Worm (Caenorhabditis elegans) whole organism, mixed stage, embryonic: ENCODE data around the gene F53A2.11.

Experiments used
- M03D4.4 ChIP-seq: sonication (generic microtip); optimal IDR thresholded peaks from 2 replicates; lab custom pipeline; 2017; ENCODE audit warnings: mild to moderate bottlenecking, missing genetic modification characterization, missing compliant biosample characterization
- bed-3 ChIP-seq: fragments of 200-800 bp; sonication (Bioruptor generic); optimal IDR thresholded peaks from 3 replicates; lab custom pipeline; 2018; ENCODE audit warnings: mild to moderate bottlenecking, missing genetic modification characterization, moderate library complexity, missing compliant biosample characterization
- blmp-1 ChIP-seq: fragments of 150-350 bp; optimal IDR thresholded peaks from 2 replicates; lab custom pipeline; 2014; ENCODE audit warnings: missing biosample characterization, missing genetic modification characterization
- ceh-39 ChIP-seq: fragments of 150-350 bp; optimal IDR thresholded peaks from 2 replicates; lab custom pipeline; 2014; ENCODE audit warnings: missing biosample characterization, missing genetic modification characterization
- ceh-83 ChIP-seq: fragments of 200-800 bp; sonication (Bioruptor generic); optimal IDR thresholded peaks from 2 replicates; lab custom pipeline; 2018; ENCODE audit warnings: mild to moderate bottlenecking, missing genetic modification characterization, missing compliant biosample characterization
- ces-1 ChIP-seq: fragments of 150-350 bp; optimal IDR thresholded peaks from 2 replicates; lab custom pipeline; 2014; ENCODE audit warnings: missing biosample characterization, missing genetic modification reagents, missing genetic modification characterization
- cnd-1 ChIP-seq: fragments of 200-800 bp; sonication (Bioruptor generic); optimal IDR thresholded peaks from 2 replicates; lab custom pipeline; 2018; ENCODE audit warnings: mild to moderate bottlenecking, missing genetic modification characterization, missing compliant biosample characterization
- drap-1 ChIP-seq: fragments of 200-800 bp; sonication (Bioruptor generic); optimal IDR thresholded peaks from 3 replicates; lab custom pipeline; 2018; ENCODE audit warnings: mild to moderate bottlenecking, missing genetic modification characterization, missing compliant biosample characterization
- elt-1 ChIP-seq: sonication (generic microtip); optimal IDR thresholded peaks from 2 replicates; lab custom pipeline; 2017; ENCODE audit warnings: missing genetic modification characterization, mild to moderate bottlenecking, missing compliant biosample characterization, antibody characterized with exemption, moderate library complexity, borderline replicate concordance; ENCODE audit not compliant: insufficient read depth
- elt-3 ChIP-seq: fragments of 150-350 bp; optimal IDR thresholded peaks from 2 replicates; lab custom pipeline; 2014; ENCODE audit warnings: missing biosample characterization, missing genetic modification characterization
- flh-1 ChIP-seq: fragments of 200-800 bp; sonication (Bioruptor generic); optimal IDR thresholded peaks from 2 replicates; lab custom pipeline; 2018; ENCODE audit warnings: mild to moderate bottlenecking, missing genetic modification characterization, moderate library complexity, missing compliant biosample characterization
- ham-2 ChIP-seq: fragments of 200-800 bp; sonication (Bioruptor generic); optimal IDR thresholded peaks from 2 replicates; lab custom pipeline; 2018; ENCODE audit warnings: mild to moderate bottlenecking, missing genetic modification characterization, missing compliant biosample characterization
- hlh-1 ChIP-seq: fragments of 150-350 bp; optimal IDR thresholded peaks from 2 replicates; lab custom pipeline; 2014; ENCODE audit warnings: missing biosample characterization, missing genetic modification reagents, missing genetic modification characterization
- lin-13 ChIP-seq: fragments of 150-350 bp; optimal IDR thresholded peaks from 2 replicates; lab custom pipeline; 2014; ENCODE audit warnings: missing biosample characterization, missing genetic modification characterization
- mab-5 ChIP-seq: fragments of 150-350 bp; optimal IDR thresholded peaks from 2 replicates; lab custom pipeline; 2014; ENCODE audit warnings: missing biosample characterization, missing genetic modification characterization
- mep-1 ChIP-seq: fragments of 150-350 bp; optimal IDR thresholded peaks from 2 replicates; lab custom pipeline; 2017; ENCODE audit warnings: missing biosample characterization, missing genetic modification reagents, missing genetic modification characterization, inconsistent platforms
- mls-2 ChIP-seq: sonication (generic microtip); optimal IDR thresholded peaks from 2 replicates; lab custom pipeline; 2016; ENCODE audit warnings: mild to moderate bottlenecking, missing genetic modification characterization, moderate library complexity, missing compliant biosample characterization
- nhr-12 ChIP-seq: fragments of 150-350 bp; optimal IDR thresholded peaks from 2 replicates; lab custom pipeline; 2014; ENCODE audit warnings: missing biosample characterization, missing genetic modification characterization
- nhr-2 ChIP-seq: fragments of 150-350 bp; optimal IDR thresholded peaks from 2 replicates; lab custom pipeline; 2014; ENCODE audit warnings: missing biosample characterization, missing genetic modification characterization
- nhr-237 ChIP-seq: fragments of 150-350 bp; optimal IDR thresholded peaks from 2 replicates; lab custom pipeline; 2014; ENCODE audit warnings: missing biosample characterization, missing genetic modification characterization
- nhr-28 ChIP-seq: fragments of 150-350 bp; optimal IDR thresholded peaks from 2 replicates; lab custom pipeline; 2014; ENCODE audit warnings: missing biosample characterization, missing genetic modification characterization
- nhr-76 ChIP-seq: sonication (generic microtip); optimal IDR thresholded peaks from 2 replicates; lab custom pipeline; 2017; ENCODE audit warnings: missing biosample characterization, missing genetic modification characterization
- pha-4 ChIP-seq: fragments of 150-350 bp; optimal IDR thresholded peaks from 2 replicates; lab custom pipeline; 2018; ENCODE audit warnings: missing biosample characterization, missing genetic modification reagents, missing genetic modification characterization
- sem-2 ChIP-seq: fragments of 200-800 bp; sonication (Bioruptor generic); optimal IDR thresholded peaks from 2 replicates; lab custom pipeline; 2018; ENCODE audit warnings: mild to moderate bottlenecking, missing genetic modification characterization, missing compliant biosample characterization
- snpc-4 ChIP-seq: fragments of 150-350 bp; optimal IDR thresholded peaks from 2 replicates; lab custom pipeline; 2014; ENCODE audit warnings: missing biosample characterization, missing genetic modification characterization
- sptf-1 ChIP-seq: sonication (generic microtip); optimal IDR thresholded peaks from 2 replicates; lab custom pipeline; 2017; ENCODE audit warnings: mild to moderate bottlenecking, missing genetic modification characterization, moderate library complexity, missing compliant biosample characterization
- tbx-8 ChIP-seq: fragments of 200-800 bp; sonication (Bioruptor generic); optimal IDR thresholded peaks from 2 replicates; lab custom pipeline; 2018; ENCODE audit warnings: mild to moderate bottlenecking, missing genetic modification characterization, moderate library complexity, missing compliant biosample characterization
- unc-39 ChIP-seq: fragments of 150-350 bp; optimal IDR thresholded peaks from 2 replicates; lab custom pipeline; 2014; ENCODE audit warnings: missing biosample characterization, missing genetic modification characterization
- zip-8 ChIP-seq: fragments of 150-350 bp; optimal IDR thresholded peaks from 2 replicates; lab custom pipeline; 2014; ENCODE audit warnings: missing biosample characterization, missing genetic modification characterization
- ztf-11 ChIP-seq: fragments of 150-350 bp; optimal IDR thresholded peaks from 2 replicates; lab custom pipeline; 2014; ENCODE audit warnings: missing biosample characterization, missing genetic modification characterization

Gene F53A2.11

ce11 chrIII:13346785-13347184, 24.3 kb upstream of the F53A2.11 start, which contains the start of gene mtm-6:
mtm-6 (plus strand) TSS chrIII:13347085.
- no peak for TF ChIP-seq elt-3 (tag; lab: Kevin White, UChicago)
- no peak for TF ChIP-seq mep-1 (tag; lab: Kevin White, UChicago)
- TF ChIP-seq flh-1 = no peak
- no peak for TF ChIP-seq ceh-39
- no peak for TF ChIP-seq ceh-83 (GFP tag; lab: Kevin White, UChicago)
- no peak for TF ChIP-seq tbx-8 (GFP tag; lab: Kevin White, UChicago)
- no peak for TF ChIP-seq zip-8 (tag; lab: Kevin White, UChicago)
- TF ChIP-seq blmp-1 (tag; lab: Kevin White, UChicago) = no peak
- TF ChIP-seq ces-1 = no peak
- TF ChIP-seq sem-2 (GFP tag; lab: Kevin White, UChicago) = no peak
- TF ChIP-seq nhr-237 (tag; lab: Kevin White, UChicago) = no peak
- no peak for TF ChIP-seq nhr-2
- TF ChIP-seq M03D4.4 (tag; lab: Kevin White, UChicago) = no peak
- no peak for TF ChIP-seq mab-5 (tag; lab: Kevin White, UChicago)
- no peak for TF ChIP-seq ztf-11
- no peak for TF ChIP-seq unc-39
- TF ChIP-seq hlh-1 = no peak
- TF ChIP-seq nhr-12 = no peak
- TF ChIP-seq snpc-4 (tag; lab: Kevin White, UChicago) = no peak
- no peak for TF ChIP-seq lin-13 (tag; lab: Kevin White, UChicago)

- no peak for TF ChIP-seq bed-3 (GFP tag; lab: Kevin White, UChicago)
- peak; percentile 16 for TF ChIP-seq nhr-28 (tag; lab: Kevin White, UChicago)
- TF ChIP-seq tbx-8 (GFP tag; lab: Kevin White, UChicago) = no peak
- TF ChIP-seq nhr-237 (tag; lab: Kevin White, UChicago) = peak; percentile 5
- no peak for TF ChIP-seq nhr-76
These were observed 22.2 kb upstream of the F53A2.11 start, which contains the start of gene acaa-2 for ce11 chrIII:13344538-13345136. acaa-2 (plus strand) TSS chrIII:13344937.

ce11 chrIII:13343562-13344139, 21.2 kb upstream of the F53A2.11 start:
- no peak for TF ChIP-seq ces-1
- TF ChIP-seq drap-1 = no peak
- no peak for TF ChIP-seq nhr-12
- no peak for TF ChIP-seq mab-5 (tag; lab: Kevin White, UChicago)
- TF ChIP-seq mep-1 (tag; lab: Kevin White, UChicago) = no peak
- TF ChIP-seq ceh-39 = no peak
- no peak for TF ChIP-seq sptf-1
- TF ChIP-seq pha-4 (tag; lab: Kevin White, UChicago) = no peak
- no peak for TF ChIP-seq cnd-1
- no peak for TF ChIP-seq hlh-1
- no peak for TF ChIP-seq zip-8 (tag; lab: Kevin White, UChicago)
- TF ChIP-seq elt-1 (tag; lab: Kevin White, UChicago) = no peak
- no peak for TF ChIP-seq sem-2 (GFP tag; lab: Kevin White, UChicago)
- no peak for TF ChIP-seq ham-2 (GFP tag; lab: Kevin White, UChicago)
- no peak for TF ChIP-seq mls-2 (tag; lab: Kevin White, UChicago)

ce11 chrIII:13343117-13343516, 20.6 kb upstream of the F53A2.11 start, which contains the start of gene ife-1:
ife-1 (plus strand) TSS chrIII:13343417.
- TF ChIP-seq lin-13 (tag; lab: Kevin White, UChicago) (no peak), ceh-83 (GFP tag; lab: Kevin White, UChicago) (no peak)

ce11 chrIII:13342079-13342734, 19.7 kb upstream of the F53A2.11 start, which contains the start of gene dro-1:
dro-1 (plus strand) TSS chrIII:13342684.
- TF ChIP-seq mls-2 (tag; lab: Kevin White, UChicago) (no peak), snpc-4 (tag; lab: Kevin White, UChicago) (no peak), hlh-1 (no peak), nhr-28 (tag; lab: Kevin White, UChicago) (no peak), nhr-2 (no peak)
